Fruit fly (Drosophila melanogaster) whole organism, embryonic: ENCODE data around the gene CG14043.

Experiments used
- Abd-B ChIP-seq: fragments of 200-800 bp; sonication (Bioruptor generic); optimal IDR thresholded peaks from 2 replicates; lab custom pipeline; 2018; ENCODE audit warnings: missing biosample characterization, mild to moderate bottlenecking, missing genetic modification characterization, moderate library complexity
- Bdp1 ChIP-seq: fragments of 200-800 bp; sonication (Bioruptor generic); optimal IDR thresholded peaks from 3 replicates; lab custom pipeline; 2016; ENCODE audit warnings: missing biosample characterization, missing genetic modification characterization
- CG10462 ChIP-seq: fragments of 200-800 bp; sonication (Bioruptor generic); optimal IDR thresholded peaks from 2 replicates; lab custom pipeline; 2016; ENCODE audit warnings: missing biosample characterization, missing genetic modification characterization
- CG12236 ChIP-seq: fragments of 200-800 bp; sonication (Bioruptor generic); optimal IDR thresholded peaks from 2 replicates; lab custom pipeline; 2016; ENCODE audit warnings: missing biosample characterization, missing genetic modification characterization
- CG17612 ChIP-seq: fragments of 200-800 bp; sonication (Bioruptor generic); IDR thresholded peaks from 2 replicates; pipeline ENCODE4 v1.3.6; 2022; ENCODE audit warnings: missing biosample characterization, missing genetic modification characterization
- CG2129 ChIP-seq: fragments of 200-800 bp; sonication (Bioruptor generic); IDR thresholded peaks from 2 replicates; pipeline ENCODE4 v1.3.6; 2022; ENCODE audit warnings: missing biosample characterization, missing genetic modification characterization; ENCODE audit not compliant: partially characterized antibody
- CG30403 ChIP-seq: fragments of 200-800 bp; sonication (Bioruptor generic); optimal IDR thresholded peaks from 3 replicates; lab custom pipeline; 2016; ENCODE audit warnings: missing biosample characterization, missing genetic modification characterization
- CG32532 ChIP-seq: fragments of 200-800 bp; sonication (Bioruptor generic); IDR thresholded peaks from 2 replicates; pipeline ENCODE4 v1.3.6; 2022; ENCODE audit warnings: missing biosample characterization, missing genetic modification characterization
- CG33213 ChIP-seq: fragments of 200-800 bp; sonication (Bioruptor generic); optimal IDR thresholded peaks from 3 replicates; lab custom pipeline; 2016; ENCODE audit warnings: missing biosample characterization, missing genetic modification characterization
- CG34224 ChIP-seq: fragments of 200-800 bp; sonication (Bioruptor generic); IDR thresholded peaks from 3 replicates; pipeline ENCODE4 v1.3.6; 2022; ENCODE audit warnings: missing biosample characterization, missing genetic modification characterization; ENCODE audit not compliant: partially characterized antibody
- CG3726 ChIP-seq: fragments of 200-800 bp; sonication (Bioruptor generic); IDR thresholded peaks from 3 replicates; pipeline ENCODE4, ENCODE4 v1.3.6; 2022; ENCODE audit warnings: missing biosample characterization, missing genetic modification characterization
- CG4617 ChIP-seq: fragments of 200-800 bp; sonication (Bioruptor generic); optimal IDR thresholded peaks from 3 replicates; lab custom pipeline; 2016; ENCODE audit warnings: missing biosample characterization, missing genetic modification characterization, borderline replicate concordance
- CG5245 ChIP-seq: fragments of 200-800 bp; sonication (Bioruptor generic); optimal IDR thresholded peaks from 3 replicates; lab custom pipeline; 2016; ENCODE audit warnings: missing biosample characterization, missing genetic modification characterization
- CG6689 ChIP-seq: fragments of 200-800 bp; sonication (Bioruptor generic); IDR thresholded peaks from 2 replicates; pipeline ENCODE4 v1.3.6; 2022; ENCODE audit warnings: missing biosample characterization, missing genetic modification characterization
- CG6791 ChIP-seq: fragments of 200-800 bp; sonication (Bioruptor generic); IDR thresholded peaks from 3 replicates; pipeline ENCODE4 v1.3.6; 2022; ENCODE audit warnings: missing biosample characterization, missing genetic modification characterization; ENCODE audit not compliant: partially characterized antibody
- CG6813 ChIP-seq: fragments of 200-800 bp; sonication (Bioruptor generic); optimal IDR thresholded peaks from 2 replicates; lab custom pipeline; 2017; ENCODE audit warnings: missing biosample characterization, missing genetic modification characterization, mild to moderate bottlenecking, moderate library complexity, missing genetic modification reagents
- CG7271 ChIP-seq: fragments of 200-800 bp; sonication (Bioruptor generic); optimal IDR thresholded peaks from 2 replicates; lab custom pipeline; 2018; ENCODE audit warnings: missing biosample characterization, mild to moderate bottlenecking, missing genetic modification characterization, moderate library complexity
- CG7745 ChIP-seq: fragments of 200-800 bp; sonication (Bioruptor generic); optimal IDR thresholded peaks from 2 replicates; lab custom pipeline; 2018; ENCODE audit warnings: missing biosample characterization, mild to moderate bottlenecking, missing genetic modification characterization, moderate library complexity
- CG8359 ChIP-seq: fragments of 200-800 bp; sonication (Bioruptor generic); optimal IDR thresholded peaks from 2 replicates; lab custom pipeline; 2017; ENCODE audit warnings: missing biosample characterization, mild to moderate bottlenecking, missing genetic modification characterization, borderline replicate concordance
- CG9817 ChIP-seq: fragments of 200-800 bp; sonication (Bioruptor generic); optimal IDR thresholded peaks from 2 replicates; lab custom pipeline; 2018; ENCODE audit warnings: missing biosample characterization, mild to moderate bottlenecking, missing genetic modification characterization, moderate library complexity
- CoRest ChIP-seq: fragments of 200-800 bp; sonication (Bioruptor generic); optimal IDR thresholded peaks from 3 replicates; lab custom pipeline; 2018; ENCODE audit warnings: missing biosample characterization, mild to moderate bottlenecking, missing genetic modification characterization, moderate library complexity
- Dref ChIP-seq: fragments of 200-800 bp; sonication (Bioruptor generic); IDR thresholded peaks from 2 replicates; pipeline ENCODE4 v1.3.6; 2022; ENCODE audit warnings: missing biosample characterization, missing genetic modification characterization
- H2.0 ChIP-seq: fragments of 200-800 bp; sonication (Bioruptor generic); IDR thresholded peaks from 2 replicates; pipeline ENCODE4 v1.3.6; 2022; ENCODE audit warnings: missing biosample characterization, missing genetic modification characterization
- HLH4C ChIP-seq: fragments of 200-800 bp; sonication (Bioruptor generic); IDR thresholded peaks from 3 replicates; pipeline ENCODE4 v1.3.6; 2022; ENCODE audit warnings: missing biosample characterization, missing genetic modification characterization; ENCODE audit not compliant: partially characterized antibody
- Hmr ChIP-seq: fragments of 200-800 bp; sonication (Bioruptor generic); optimal IDR thresholded peaks from 3 replicates; lab custom pipeline; 2017; ENCODE audit warnings: mild to moderate bottlenecking, missing biosample characterization, missing genetic modification reagents, missing genetic modification characterization
- Jarid2 ChIP-seq: fragments of 200-800 bp; sonication (Bioruptor generic); optimal IDR thresholded peaks from 3 replicates; lab custom pipeline; 2017; ENCODE audit warnings: mild to moderate bottlenecking, missing biosample characterization, missing genetic modification reagents, missing genetic modification characterization
- Lim3 ChIP-seq: fragments of 200-800 bp; sonication (Bioruptor generic); IDR thresholded peaks from 2 replicates; pipeline ENCODE4 v1.3.6; 2022; ENCODE audit warnings: missing biosample characterization, missing genetic modification characterization
- MBD-R2 ChIP-seq: fragments of 200-800 bp; sonication (Bioruptor generic); IDR thresholded peaks from 2 replicates; pipeline ENCODE4 v1.3.6; 2022; ENCODE audit warnings: missing biosample characterization, missing genetic modification characterization
- Opbp ChIP-seq: fragments of 200-800 bp; sonication (Bioruptor generic); IDR thresholded peaks from 3 replicates; pipeline ENCODE4 v1.3.6; 2022; ENCODE audit warnings: missing biosample characterization, missing genetic modification characterization; ENCODE audit not compliant: partially characterized antibody
- Ravus ChIP-seq: fragments of 200-800 bp; sonication (Bioruptor generic); IDR thresholded peaks from 2 replicates; pipeline ENCODE4 v1.3.6; 2022; ENCODE audit warnings: missing biosample characterization, missing genetic modification characterization
- ab ChIP-seq: fragments of 200-800 bp; sonication (Bioruptor generic); optimal IDR thresholded peaks from 2 replicates; lab custom pipeline; 2016; ENCODE audit warnings: missing biosample characterization, missing genetic modification characterization
- ara ChIP-seq: fragments of 200-800 bp; sonication (Bioruptor generic); IDR thresholded peaks from 2 replicates; pipeline ENCODE4 v1.3.6; 2022; ENCODE audit warnings: missing biosample characterization, missing genetic modification characterization
- ase ChIP-seq: fragments of 200-800 bp; sonication (Bioruptor generic); IDR thresholded peaks from 3 replicates; pipeline ENCODE4 v1.3.6; 2022; ENCODE audit warnings: missing biosample characterization, missing genetic modification characterization
- bbx ChIP-seq: fragments of 200-800 bp; sonication (Bioruptor generic); IDR thresholded peaks from 2 replicates; pipeline ENCODE4 v1.3.6; 2022; ENCODE audit warnings: missing biosample characterization, missing genetic modification characterization; ENCODE audit not compliant: partially characterized antibody
- bigmax ChIP-seq: fragments of 200-800 bp; sonication (Bioruptor generic); optimal IDR thresholded peaks from 2 replicates; lab custom pipeline; 2018; ENCODE audit warnings: missing biosample characterization, mild to moderate bottlenecking, missing genetic modification characterization
- btn ChIP-seq: fragments of 200-800 bp; sonication (Bioruptor generic); optimal IDR thresholded peaks from 2 replicates; lab custom pipeline; 2016; ENCODE audit warnings: missing biosample characterization, missing genetic modification characterization
- cad ChIP-seq: fragments of >200 bp; optimal IDR thresholded peaks from 2 replicates; lab custom pipeline; 2017; ENCODE audit warnings: missing biosample characterization, missing genetic modification characterization
- chinmo ChIP-seq: fragments of 200-800 bp; sonication (Bioruptor generic); IDR thresholded peaks from 4 replicates; pipeline ENCODE4 v1.3.6; 2022; ENCODE audit warnings: missing biosample characterization, missing genetic modification characterization; ENCODE audit not compliant: partially characterized antibody
- da ChIP-seq: fragments of 200-800 bp; sonication (Bioruptor generic); optimal IDR thresholded peaks from 2 replicates; lab custom pipeline; 2016; ENCODE audit warnings: missing biosample characterization, missing genetic modification characterization
- dimm ChIP-seq: fragments of 200-800 bp; sonication (Bioruptor generic); IDR thresholded peaks from 2 replicates; pipeline ENCODE4 v1.3.6; 2022; ENCODE audit warnings: missing biosample characterization, missing genetic modification characterization
- esg ChIP-seq: fragments of 200-800 bp; sonication (Bioruptor generic); conservative IDR thresholded peaks from 2 replicates; pipeline ENCODE4 v1.3.6; 2022; ENCODE audit warnings: missing biosample characterization, missing genetic modification characterization
- fd96Cb ChIP-seq: fragments of 200-800 bp; sonication (Bioruptor generic); optimal IDR thresholded peaks from 2 replicates; lab custom pipeline; 2018; ENCODE audit warnings: missing biosample characterization, mild to moderate bottlenecking, missing genetic modification characterization, moderate library complexity
- insv ChIP-seq, 2 experiments: fragments of 200-800 bp; sonication (Bioruptor generic); optimal IDR thresholded peaks; 3 replicates each; lab custom pipeline; 2016 to 2018; ENCODE audit warnings: missing biosample characterization in 2 of 2, missing genetic modification characterization in 2 of 2
- prd ChIP-seq, 3 experiments: fragments of >200 bp in 2 of 3; fragments of 200-800 bp in 1 of 3; sonication (Bioruptor generic) in 1 of 3; optimal IDR thresholded peaks in 2 of 3; IDR thresholded peaks in 1 of 3; 2 replicates in 2 of 3; 3 replicates in 1 of 3; pipeline versions ENCODE4 v1.3.6 to Lab custom; 2017 to 2022; ENCODE audit warnings: missing biosample characterization in 1 of 3, missing genetic modification characterization in 1 of 3
- row ChIP-seq: fragments of 200-800 bp; sonication (Bioruptor generic); IDR thresholded peaks from 3 replicates; pipeline ENCODE4 v1.3.6; 2022; ENCODE audit warnings: missing biosample characterization, missing genetic modification characterization
- sens ChIP-seq: fragments of 200-800 bp; sonication (Bioruptor generic); peaks from one replicate; lab custom pipeline; 2016; ENCODE audit warnings: missing biosample characterization, missing genetic modification characterization
- seq ChIP-seq: fragments of 200-800 bp; sonication (Bioruptor generic); IDR thresholded peaks from 2 replicates; pipeline ENCODE4 v1.3.6; 2022; ENCODE audit warnings: missing biosample characterization, missing genetic modification characterization
- tll ChIP-seq, 2 experiments: fragments of 200-800 bp in 1 of 2; fragments of >200 bp in 1 of 2; sonication (Bioruptor generic) in 1 of 2; optimal IDR thresholded peaks; 2 replicates each; lab custom pipeline; 2017 to 2019; ENCODE audit warnings: missing biosample characterization in 2 of 2, missing genetic modification characterization in 2 of 2, mild to moderate bottlenecking in 1 of 2, moderate library complexity in 1 of 2

Gene CG14043

DNA sequence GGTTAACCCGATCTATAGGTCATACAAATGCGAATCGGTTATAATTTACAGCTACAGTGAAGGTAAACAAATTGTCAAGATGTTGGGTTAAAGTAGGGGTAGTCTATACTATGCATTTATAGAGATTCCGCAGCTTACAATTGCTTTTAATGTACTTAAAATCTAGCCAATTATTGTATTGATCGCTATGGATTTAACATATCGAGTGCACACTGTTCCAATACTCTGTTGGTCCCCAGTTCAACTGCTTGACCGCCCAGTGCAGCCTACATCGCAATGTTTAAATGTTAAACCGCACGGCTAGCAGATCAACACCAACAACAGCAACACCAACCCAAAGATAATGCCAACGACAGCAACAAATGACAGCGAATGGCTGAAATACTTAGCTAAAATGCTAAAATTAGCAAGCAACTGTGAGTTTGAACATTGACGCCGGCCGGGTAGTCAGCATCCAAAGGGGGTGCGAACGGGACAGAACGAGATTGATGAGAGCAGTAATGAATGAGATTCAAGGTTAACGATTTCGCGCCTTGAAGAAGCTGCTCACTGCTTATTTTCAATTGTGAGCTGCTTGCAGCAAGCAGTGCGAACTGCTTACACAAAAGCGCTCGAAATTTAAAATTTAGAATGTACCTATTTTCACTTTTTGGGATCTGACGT, 29.5 kb downstream of the CG14043 start (continued):
- TF ChIP-seq Hmr (GFP tag; lab: Kevin White, UChicago) = no peak
- no peak for TF ChIP-seq Lim3
- no peak for TF ChIP-seq prd (optimal IDR thresholded peaks at IDR 0.05; lab: Kevin White, UChicago)
- TF ChIP-seq prd (GFP tag; IDR thresholded peaks at IDR 0.05; lab: Robert Waterston, UW) = peak; percentile 74
- no peak for TF ChIP-seq CG9817 (tag; lab: Kevin White, UChicago)
- TF ChIP-seq CG3726 (GFP tag; lab: Robert Waterston, UW) = no peak; the same call in 2 of the 3 replicates
- no peak for TF ChIP-seq CG7271 (tag; lab: Kevin White, UChicago)
- no peak for TF ChIP-seq Bdp1 (GFP tag; lab: Kevin White, UChicago)
- TF ChIP-seq sens = peak; percentile 11
- TF ChIP-seq MBD-R2 (GFP tag; lab: Robert Waterston, UW) = peak; percentile 47; the same call in 1 of the 2 replicates
- TF ChIP-seq ab (GFP tag; lab: Kevin White, UChicago) = no peak
- peak; percentile 44 for TF ChIP-seq CG17612
- TF ChIP-seq chinmo (GFP tag; lab: Robert Waterston, UW) = peak; percentile 96
- TF ChIP-seq tll (GFP tag; optimal IDR thresholded peaks at IDR 0.05; lab: Kevin White, UChicago) = no peak
- TF ChIP-seq bigmax (GFP tag; lab: Kevin White, UChicago) = peak; percentile 36
- no peak; the same call in 2 of the 3 replicates for TF ChIP-seq row (GFP tag; lab: Robert Waterston, UW)
- TF ChIP-seq cad (GFP tag; lab: Kevin White, UChicago) = peak; percentile 34
- no peak for TF ChIP-seq CG7745
- TF ChIP-seq H2.0 (GFP tag; lab: Robert Waterston, UW) = peak; percentile 65; the same call in 1 of the 2 replicates
- peak; percentile 31; the same call in 1 of the 2 replicates for TF ChIP-seq Dref (GFP tag; lab: Robert Waterston, UW)
- peak; percentile 60 for TF ChIP-seq ara (GFP tag; lab: Robert Waterston, UW)
- TF ChIP-seq CG6813 (GFP tag; lab: Kevin White, UChicago) = no peak
- peak; percentile 13; the same call in 1 of the 2 replicates for TF ChIP-seq bbx
- no peak for TF ChIP-seq insv (GFP tag; optimal IDR thresholded peaks at IDR 0.05; lab: Kevin White, UChicago)
- peak; percentile 43; the same call in 1 of the 3 replicates for TF ChIP-seq HLH4C (GFP tag; lab: Robert Waterston, UW)
- no peak for TF ChIP-seq CG2129
- TF ChIP-seq da = no peak
- TF ChIP-seq CG8359 (GFP tag; lab: Kevin White, UChicago) = no peak
- TF ChIP-seq Opbp (GFP tag; lab: Robert Waterston, UW) = peak; percentile 67; the same call in 2 of the 3 replicates
- TF ChIP-seq CG5245 (GFP tag; lab: Kevin White, UChicago) = no peak
- TF ChIP-seq CoRest (tag; lab: Kevin White, UChicago) = peak; percentile 3
- no peak for TF ChIP-seq fd96Cb (tag; lab: Kevin White, UChicago)
- TF ChIP-seq CG33213 (GFP tag; lab: Kevin White, UChicago) = no peak
- peak; percentile 72 for TF ChIP-seq Abd-B (GFP tag; lab: Kevin White, UChicago)
- peak; percentile 12; the same call in 1 of the 2 replicates for TF ChIP-seq CG6689
- TF ChIP-seq CG34224 = no peak
- TF ChIP-seq btn (GFP tag; lab: Kevin White, UChicago) = no peak
- no peak for TF ChIP-seq CG12236 (GFP tag; lab: Kevin White, UChicago)
- TF ChIP-seq CG6791 (GFP tag; lab: Robert Waterston, UW) = peak; percentile 60; the same call in 1 of the 3 replicates
- TF ChIP-seq seq = no peak
- TF ChIP-seq CG30403 (GFP tag; lab: Kevin White, UChicago) = no peak
- TF ChIP-seq dimm = no peak
- peak; percentile 44; the same call in 2 of the 3 replicates for TF ChIP-seq ase (GFP tag; lab: Robert Waterston, UW)
- no peak for TF ChIP-seq Jarid2
- peak; percentile 41; the same call in 1 of the 2 replicates for TF ChIP-seq esg
- no peak for TF ChIP-seq CG10462
- TF ChIP-seq CG4617 = no peak
- peak; percentile 50 for TF ChIP-seq CG32532 (GFP tag; lab: Robert Waterston, UW)
- no peak; the same call in 1 of the 2 replicates for TF ChIP-seq Ravus (GFP tag; lab: Robert Waterston, UW)
